Fruit fly (Drosophila melanogaster) whole organism, embryonic: ENCODE measurements around the gene prtp.

Source experiments
- ATbp ChIP-seq: fragments of 200-800 bp; sonication (Bioruptor generic); optimal IDR thresholded peaks from 2 replicates; lab custom pipeline; 2017; ENCODE audit warnings: missing biosample characterization, mild to moderate bottlenecking, missing genetic modification characterization, missing genetic modification reagents
- B-H1 ChIP-seq: fragments of 200-800 bp; sonication (Bioruptor generic); IDR thresholded peaks from 3 replicates; pipeline ENCODE4 v1.3.6; 2022; ENCODE audit warnings: missing biosample characterization, missing genetic modification characterization
- BtbVII ChIP-seq: fragments of 200-800 bp; sonication (Bioruptor generic); optimal IDR thresholded peaks from 3 replicates; lab custom pipeline; 2017; ENCODE audit warnings: missing biosample characterization, mild to moderate bottlenecking, missing genetic modification characterization
- CG10959 ChIP-seq: fragments of 200-800 bp; sonication (Bioruptor generic); IDR thresholded peaks from 2 replicates; pipeline ENCODE4 v1.3.6; 2022; ENCODE audit warnings: missing biosample characterization, missing genetic modification characterization
- CG12155 ChIP-seq: fragments of 200-800 bp; sonication (Bioruptor generic); optimal IDR thresholded peaks from 3 replicates; lab custom pipeline; 2016; ENCODE audit warnings: missing biosample characterization, missing genetic modification characterization
- CG12744 ChIP-seq: fragments of 200-800 bp; sonication (Bioruptor generic); optimal IDR thresholded peaks from 2 replicates; lab custom pipeline; 2016; ENCODE audit warnings: missing biosample characterization, missing genetic modification characterization
- CG14965 ChIP-seq: fragments of 200-800 bp; sonication (Bioruptor generic); optimal IDR thresholded peaks from 2 replicates; lab custom pipeline; 2016; ENCODE audit warnings: missing biosample characterization, missing genetic modification characterization, borderline replicate concordance
- CG16815 ChIP-seq: fragments of 200-800 bp; sonication (Bioruptor generic); optimal IDR thresholded peaks from 3 replicates; lab custom pipeline; 2017; ENCODE audit warnings: missing biosample characterization, mild to moderate bottlenecking, missing genetic modification characterization
- CG17361 ChIP-seq: fragments of 200-800 bp; sonication (Bioruptor generic); IDR thresholded peaks from 3 replicates; pipeline ENCODE4 v1.3.6; 2022; ENCODE audit warnings: missing biosample characterization, missing genetic modification characterization
- CG2120 ChIP-seq: fragments of 200-800 bp; sonication (Bioruptor generic); optimal IDR thresholded peaks from 3 replicates; lab custom pipeline; 2016; ENCODE audit warnings: missing biosample characterization, missing genetic modification characterization
- CG31365 ChIP-seq: fragments of 200-800 bp; sonication (Bioruptor generic); optimal IDR thresholded peaks from 2 replicates; lab custom pipeline; 2018; ENCODE audit warnings: missing biosample characterization, mild to moderate bottlenecking, missing genetic modification characterization
- CG32767 ChIP-seq: fragments of 200-800 bp; sonication (Bioruptor generic); IDR thresholded peaks from 2 replicates; pipeline ENCODE4 v1.3.6; 2022; ENCODE audit warnings: missing biosample characterization, missing genetic modification characterization
- CG33213 ChIP-seq: fragments of 200-800 bp; sonication (Bioruptor generic); optimal IDR thresholded peaks from 3 replicates; lab custom pipeline; 2016; ENCODE audit warnings: missing biosample characterization, missing genetic modification characterization
- CG3838 ChIP-seq: fragments of 200-800 bp; sonication (Bioruptor generic); optimal IDR thresholded peaks from 3 replicates; lab custom pipeline; 2016; ENCODE audit warnings: missing biosample characterization, missing genetic modification characterization
- CG4360 ChIP-seq: fragments of 200-800 bp; sonication (Bioruptor generic); IDR thresholded peaks from 2 replicates; pipeline ENCODE4 v1.3.6; 2022; ENCODE audit warnings: missing biosample characterization, missing genetic modification characterization
- CG6175 ChIP-seq: fragments of 200-800 bp; sonication (Bioruptor generic); IDR thresholded peaks from 3 replicates; pipeline ENCODE4 v1.3.6; 2022; ENCODE audit warnings: missing biosample characterization, missing genetic modification characterization
- CG6683 ChIP-seq: fragments of 200-800 bp; sonication (Bioruptor generic); optimal IDR thresholded peaks from 2 replicates; lab custom pipeline; 2017; ENCODE audit warnings: missing biosample characterization, mild to moderate bottlenecking, missing genetic modification characterization, missing genetic modification reagents
- CG7271 ChIP-seq: fragments of 200-800 bp; sonication (Bioruptor generic); optimal IDR thresholded peaks from 2 replicates; lab custom pipeline; 2018; ENCODE audit warnings: missing biosample characterization, mild to moderate bottlenecking, missing genetic modification characterization, moderate library complexity
- CG7372 ChIP-seq: fragments of 200-800 bp; sonication (Bioruptor generic); IDR thresholded peaks from 2 replicates; pipeline ENCODE4 v1.3.6; 2022; ENCODE audit warnings: missing biosample characterization, missing genetic modification characterization
- CG7963 ChIP-seq: fragments of 200-800 bp; sonication (Bioruptor generic); IDR thresholded peaks from 3 replicates; pipeline ENCODE4 v1.3.6; 2022; ENCODE audit warnings: missing biosample characterization, missing genetic modification characterization; ENCODE audit not compliant: partially characterized antibody
- CG9609 ChIP-seq: fragments of 200-800 bp; sonication (Bioruptor generic); optimal IDR thresholded peaks from 3 replicates; lab custom pipeline; 2016; ENCODE audit warnings: missing biosample characterization, missing genetic modification characterization
- CHES-1-like ChIP-seq: fragments of 200-800 bp; sonication (Bioruptor generic); optimal IDR thresholded peaks from 2 replicates; lab custom pipeline; 2016; ENCODE audit warnings: missing biosample characterization, missing genetic modification characterization
- Dref ChIP-seq: fragments of 200-800 bp; sonication (Bioruptor generic); IDR thresholded peaks from 2 replicates; pipeline ENCODE4 v1.3.6; 2022; ENCODE audit warnings: missing biosample characterization, missing genetic modification characterization
- E2f1 ChIP-seq: fragments of 200-800 bp; sonication (Bioruptor generic); IDR thresholded peaks from 2 replicates; pipeline ENCODE4 v1.3.6; 2022; ENCODE audit warnings: missing biosample characterization, missing genetic modification characterization
- Hey ChIP-seq: fragments of 200-800 bp; sonication (Bioruptor generic); optimal IDR thresholded peaks from 3 replicates; lab custom pipeline; 2018; ENCODE audit warnings: missing biosample characterization, mild to moderate bottlenecking, missing genetic modification characterization
- HmgZ ChIP-seq: fragments of 200-800 bp; sonication (Bioruptor generic); optimal IDR thresholded peaks from 2 replicates; lab custom pipeline; 2018; ENCODE audit warnings: missing biosample characterization, mild to moderate bottlenecking, missing genetic modification characterization
- NfI ChIP-seq: fragments of 200-800 bp; sonication (Bioruptor generic); optimal IDR thresholded peaks from 3 replicates; lab custom pipeline; 2018; ENCODE audit warnings: missing biosample characterization, mild to moderate bottlenecking, missing genetic modification characterization, moderate library complexity
- Optix ChIP-seq: fragments of 200-800 bp; sonication (Bioruptor generic); IDR thresholded peaks from 3 replicates; pipeline ENCODE4 v1.3.6; 2022; ENCODE audit warnings: missing biosample characterization, missing genetic modification characterization
- Sin3A ChIP-seq: fragments of >200 bp; optimal IDR thresholded peaks from 2 replicates; lab custom pipeline; 2018
- Sry-β ChIP-seq: fragments of 200-800 bp; sonication (Bioruptor generic); optimal IDR thresholded peaks from 2 replicates; lab custom pipeline; 2018; ENCODE audit warnings: missing biosample characterization, mild to moderate bottlenecking, missing genetic modification characterization, moderate library complexity
- Trl ChIP-seq, 3 experiments: fragments of >200 bp in 2 of 3; fragments of 200-800 bp in 1 of 3; sonication (Bioruptor generic) in 1 of 3; optimal IDR thresholded peaks; 2 replicates in 1 of 3; 3 replicates in 2 of 3; lab custom pipeline; 2016 to 2017; ENCODE audit warnings: missing biosample characterization in 1 of 3, missing genetic modification characterization in 1 of 3
- Xrp1 ChIP-seq: fragments of 200-800 bp; sonication (Bioruptor generic); IDR thresholded peaks from 2 replicates; pipeline ENCODE4 v1.3.6; 2022; ENCODE audit warnings: missing biosample characterization, missing genetic modification characterization
- al ChIP-seq: fragments of 200-800 bp; sonication (Bioruptor generic); IDR thresholded peaks from 2 replicates; pipeline ENCODE4 v1.3.6; 2022; ENCODE audit warnings: missing biosample characterization, missing genetic modification characterization
- aop ChIP-seq: fragments of 200-800 bp; sonication (Bioruptor generic); IDR thresholded peaks from 2 replicates; pipeline ENCODE4 v1.3.6; 2022; ENCODE audit warnings: missing biosample characterization, missing genetic modification characterization
- chm ChIP-seq: fragments of 200-800 bp; sonication (Bioruptor generic); IDR thresholded peaks from 2 replicates; pipeline ENCODE4 v1.3.6; 2022; ENCODE audit warnings: missing biosample characterization, missing genetic modification characterization
- dm ChIP-seq: fragments of 200-800 bp; sonication (Bioruptor generic); optimal IDR thresholded peaks from 3 replicates; lab custom pipeline; 2016; ENCODE audit warnings: missing biosample characterization, missing genetic modification characterization
- fd3F ChIP-seq: fragments of 200-800 bp; sonication (Bioruptor generic); optimal IDR thresholded peaks from 2 replicates; lab custom pipeline; 2018; ENCODE audit warnings: missing biosample characterization, mild to moderate bottlenecking, missing genetic modification characterization, moderate library complexity
- lbe ChIP-seq: fragments of 200-800 bp; sonication (Bioruptor generic); optimal IDR thresholded peaks from 2 replicates; lab custom pipeline; 2016; ENCODE audit warnings: missing biosample characterization, mild to moderate bottlenecking, missing genetic modification characterization
- lmd ChIP-seq: fragments of 200-800 bp; sonication (Bioruptor generic); IDR thresholded peaks from 2 replicates; pipeline ENCODE4 v1.3.6; 2022; ENCODE audit warnings: missing biosample characterization, missing genetic modification characterization
- lov ChIP-seq, 2 experiments: fragments of 200-800 bp in 1 of 2; fragments of >200 bp in 1 of 2; sonication (Bioruptor generic) in 1 of 2; IDR thresholded peaks in 1 of 2; optimal IDR thresholded peaks in 1 of 2; 2 replicates in 1 of 2; 3 replicates in 1 of 2; pipeline versions ENCODE4 v1.3.6 to Lab custom; 2017 to 2022; ENCODE audit warnings: missing biosample characterization in 1 of 2, missing genetic modification characterization in 1 of 2
- luna ChIP-seq: fragments of 200-800 bp; sonication (Bioruptor generic); optimal IDR thresholded peaks from 2 replicates; lab custom pipeline; 2016; ENCODE audit warnings: missing biosample characterization, missing genetic modification characterization
- prd ChIP-seq, 3 experiments: fragments of >200 bp in 2 of 3; fragments of 200-800 bp in 1 of 3; sonication (Bioruptor generic) in 1 of 3; optimal IDR thresholded peaks in 2 of 3; IDR thresholded peaks in 1 of 3; 2 replicates in 2 of 3; 3 replicates in 1 of 3; pipeline versions ENCODE4 v1.3.6 to Lab custom; 2017 to 2022; ENCODE audit warnings: missing biosample characterization in 1 of 3, missing genetic modification characterization in 1 of 3
- repo ChIP-seq: fragments of 200-800 bp; sonication (Bioruptor generic); optimal IDR thresholded peaks from 2 replicates; lab custom pipeline; 2016; ENCODE audit warnings: missing biosample characterization, missing genetic modification characterization
- rib ChIP-seq: fragments of 200-800 bp; sonication (Bioruptor generic); IDR thresholded peaks from 2 replicates; pipeline ENCODE4 v1.3.6; 2022; ENCODE audit warnings: missing biosample characterization, missing genetic modification characterization
- scrt ChIP-seq: fragments of 200-800 bp; sonication (Bioruptor generic); optimal IDR thresholded peaks from 2 replicates; lab custom pipeline; 2018; ENCODE audit warnings: missing biosample characterization, mild to moderate bottlenecking, missing genetic modification characterization, moderate library complexity
- so ChIP-seq: fragments of 200-800 bp; sonication (Bioruptor generic); IDR thresholded peaks from 3 replicates; pipeline ENCODE4 v1.3.6; 2022; ENCODE audit warnings: missing biosample characterization, missing genetic modification characterization
- zf30C ChIP-seq: fragments of 200-800 bp; sonication (Bioruptor generic); optimal IDR thresholded peaks from 3 replicates; lab custom pipeline; 2018; ENCODE audit warnings: missing biosample characterization, mild to moderate bottlenecking, missing genetic modification characterization

The prtp gene

DNA sequence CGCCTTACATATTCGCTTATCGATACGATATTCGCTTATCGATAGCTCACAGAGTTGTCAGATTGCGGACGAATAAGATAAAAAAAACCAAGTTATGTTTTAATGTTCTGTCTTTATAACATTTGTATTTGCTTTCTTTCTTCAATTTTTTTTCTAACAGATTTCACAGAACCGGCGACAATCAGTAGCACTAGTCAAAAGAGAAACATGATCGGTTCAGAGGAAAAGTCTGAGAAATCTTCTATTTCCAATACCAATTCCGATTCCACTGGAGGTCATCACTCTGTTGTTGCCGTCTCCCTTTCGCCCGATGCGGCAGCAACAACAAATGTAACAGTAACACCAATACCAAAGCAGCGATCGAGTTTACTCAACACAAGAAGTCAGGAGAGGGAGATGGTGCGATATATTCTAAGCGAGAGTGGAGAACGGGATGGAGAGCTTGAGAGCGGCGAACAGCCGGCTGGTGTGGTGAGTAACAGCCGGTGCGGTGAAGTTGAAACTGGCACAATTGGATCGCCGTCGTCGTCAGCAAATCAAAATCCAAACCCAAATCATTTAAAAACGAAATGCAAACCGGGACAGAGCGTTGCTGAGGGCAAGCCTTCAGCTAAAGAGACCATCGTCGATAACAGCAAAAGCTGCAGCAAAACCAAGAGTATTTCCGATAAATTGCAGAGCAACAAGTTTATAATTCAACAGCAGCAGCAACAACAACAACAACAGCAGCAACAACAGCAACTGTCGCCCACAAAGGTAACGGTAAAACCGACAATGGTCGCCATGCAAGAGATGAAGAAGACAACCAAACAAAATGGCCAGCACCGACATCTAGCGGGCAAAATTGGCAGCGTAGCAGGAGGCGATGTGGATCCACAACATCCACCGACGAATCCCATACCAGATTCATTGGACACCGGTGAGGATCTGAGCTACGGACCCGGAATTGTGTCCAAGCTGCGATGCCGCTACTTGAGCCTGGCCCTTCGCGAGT, 34.7 kb upstream of the prtp start (continued):
- peak; percentile 44 for TF ChIP-seq fd3F (GFP tag; lab: Kevin White, UChicago)
- peak; percentile 25 for TF ChIP-seq CG12744
- peak; percentile 39; the same call in 1 of the 2 replicates for TF ChIP-seq al (GFP tag; lab: Robert Waterston, UW)
- TF ChIP-seq CG4360 (GFP tag; lab: Robert Waterston, UW) = peak; percentile 71; the same call in 1 of the 2 replicates
- no peak for TF ChIP-seq zf30C (GFP tag; lab: Kevin White, UChicago)
- peak; percentile 77 for TF ChIP-seq Sry-β
- no peak for TF ChIP-seq luna (GFP tag; lab: Kevin White, UChicago)
- no peak for TF ChIP-seq CG14965 (GFP tag; lab: Kevin White, UChicago)
- peak; percentile 51; the same call in 1 of the 3 replicates for TF ChIP-seq so (GFP tag; lab: Robert Waterston, UW)
- peak; percentile 52; the same call in 1 of the 2 replicates for TF ChIP-seq Xrp1 (GFP tag; lab: Robert Waterston, UW)
- TF ChIP-seq lov (optimal IDR thresholded peaks at IDR 0.05; lab: Kevin White, UChicago) = no peak
- TF ChIP-seq lov (GFP tag; IDR thresholded peaks at IDR 0.05; lab: Robert Waterston, UW) = no peak
- TF ChIP-seq CG7372 (GFP tag; lab: Robert Waterston, UW) = peak; percentile 44; the same call in 1 of the 2 replicates
- TF ChIP-seq CG31365 (tag; lab: Kevin White, UChicago) = no peak
- TF ChIP-seq CG17361 (GFP tag; lab: Robert Waterston, UW) = peak; percentile 64
- peak; percentile 35 for TF ChIP-seq dm (GFP tag; lab: Kevin White, UChicago)
- peak; percentile 69 for TF ChIP-seq Dref (GFP tag; lab: Robert Waterston, UW)
- no peak for TF ChIP-seq Sin3A (lab: Kevin White, UChicago)
- TF ChIP-seq CG10959 = no peak
- TF ChIP-seq B-H1 (GFP tag; lab: Robert Waterston, UW) = peak; percentile 36; the same call in 1 of the 3 replicates
- TF ChIP-seq CG32767 (GFP tag; lab: Robert Waterston, UW) = no peak
- peak; percentile 60 for TF ChIP-seq HmgZ (tag; lab: Kevin White, UChicago)
- TF ChIP-seq CG9609 (GFP tag; lab: Kevin White, UChicago) = peak; percentile 54
- TF ChIP-seq scrt = peak; percentile 6
- TF ChIP-seq prd (optimal IDR thresholded peaks at IDR 0.05; lab: Kevin White, UChicago) = no peak
- peak; percentile 55 for TF ChIP-seq prd (GFP tag; IDR thresholded peaks at IDR 0.05; lab: Robert Waterston, UW)
- no peak for TF ChIP-seq ATbp (GFP tag; lab: Kevin White, UChicago)
- peak; percentile 59 for TF ChIP-seq BtbVII (GFP tag; lab: Kevin White, UChicago)
- TF ChIP-seq CG7271 (tag; lab: Kevin White, UChicago) = no peak
- no peak for TF ChIP-seq Hey (tag; lab: Kevin White, UChicago)
- TF ChIP-seq CG2120 (GFP tag; lab: Kevin White, UChicago) = peak; percentile 85
- TF ChIP-seq NfI (GFP tag; lab: Kevin White, UChicago) = peak; percentile 71
- TF ChIP-seq rib (GFP tag; lab: Robert Waterston, UW) = no peak
- TF ChIP-seq CHES-1-like (GFP tag; lab: Kevin White, UChicago) = peak; percentile 69
- peak; percentile 46; the same call in 1 of the 2 replicates for TF ChIP-seq lmd
- TF ChIP-seq CG7963 (GFP tag; lab: Robert Waterston, UW) = no peak
- peak; percentile 25 for TF ChIP-seq CG16815 (GFP tag; lab: Kevin White, UChicago)
- 0 out of 2 replicates have a peak, but pooled peaks have one; percentile 33 for TF ChIP-seq E2f1 (GFP tag; lab: Robert Waterston, UW)
- peak; percentile 36 for TF ChIP-seq CG6683 (GFP tag; lab: Kevin White, UChicago)
- TF ChIP-seq chm (GFP tag; lab: Robert Waterston, UW) = peak; percentile 46; the same call in 1 of the 2 replicates
- TF ChIP-seq repo (GFP tag; lab: Kevin White, UChicago) = peak; percentile 7
- peak; percentile 27 for TF ChIP-seq CG33213 (GFP tag; lab: Kevin White, UChicago)
- TF ChIP-seq CG12155 (GFP tag; lab: Kevin White, UChicago) = peak; percentile 61
- TF ChIP-seq Optix (GFP tag; lab: Robert Waterston, UW) = no peak
- TF ChIP-seq lbe (GFP tag; lab: Kevin White, UChicago) = peak; percentile 70
- no peak for TF ChIP-seq CG3838 (GFP tag; lab: Kevin White, UChicago)
- no peak for TF ChIP-seq CG6175 (GFP tag; lab: Robert Waterston, UW)
- TF ChIP-seq Trl (optimal IDR thresholded peaks at IDR 0.05; lab: Kevin White, UChicago) = peak; percentile 77 to 85
- peak; percentile 76 for TF ChIP-seq Trl (GFP tag; optimal IDR thresholded peaks at IDR 0.05; lab: Kevin White, UChicago)
- no peak for TF ChIP-seq aop (GFP tag; lab: Robert Waterston, UW)
